Fruit fly (Drosophila melanogaster) S2 (cell line): ENCODE data around the gene CG14400.

Source experiments
- CG8478 ChIP-seq: fragments of >200 bp; optimal IDR thresholded peaks from 2 replicates; lab custom pipeline; 2018
- CTCF ChIP-seq, 2 experiments: fragments of >200 bp; optimal IDR thresholded peaks; 2 replicates each; lab custom pipeline; 2018

dm6 chr2L:20822025-20822371, 35.7 kb downstream of the CG14400 start:
- TF ChIP-seq CTCF (optimal IDR thresholded peaks at IDR 0.05; lab: Kevin White, UChicago) (peak in 1 of 2 experiments; percentile 0), CG8478 (no peak)
